Fruit fly (Drosophila melanogaster) whole organism, embryonic: ENCODE data around the gene Mis12.

ENCODE experiments used
- CG3847 ChIP-seq: fragments of 200-800 bp; sonication (Bioruptor generic); IDR thresholded peaks from 2 replicates; pipeline ENCODE4 v1.3.6; 2022; ENCODE audit warnings: missing biosample characterization, missing genetic modification characterization
- CG4854 ChIP-seq: fragments of 200-800 bp; sonication (Bioruptor generic); optimal IDR thresholded peaks from 2 replicates; lab custom pipeline; 2016; ENCODE audit warnings: missing biosample characterization, missing genetic modification characterization, inconsistent platforms
- CG6854 ChIP-seq: fragments of 200-800 bp; sonication (Bioruptor generic); optimal IDR thresholded peaks from 3 replicates; lab custom pipeline; 2017; ENCODE audit warnings: missing biosample characterization, mild to moderate bottlenecking, missing genetic modification characterization
- CG9609 ChIP-seq: fragments of 200-800 bp; sonication (Bioruptor generic); optimal IDR thresholded peaks from 3 replicates; lab custom pipeline; 2016; ENCODE audit warnings: missing biosample characterization, missing genetic modification characterization
- Lpt ChIP-seq: fragments of >200 bp; optimal IDR thresholded peaks from 2 replicates; lab custom pipeline; 2018; ENCODE audit warnings: missing biosample characterization, missing genetic modification characterization
- Six4 ChIP-seq: fragments of 200-800 bp; sonication (Bioruptor generic); optimal IDR thresholded peaks from 2 replicates; lab custom pipeline; 2016; ENCODE audit warnings: missing biosample characterization, missing genetic modification characterization
- ab ChIP-seq: fragments of 200-800 bp; sonication (Bioruptor generic); optimal IDR thresholded peaks from 2 replicates; lab custom pipeline; 2016; ENCODE audit warnings: missing biosample characterization, missing genetic modification characterization
- h ChIP-seq: fragments of >200 bp; optimal IDR thresholded peaks from 2 replicates; lab custom pipeline; 2017
- lola ChIP-seq, 3 experiments: fragments of >200 bp in 2 of 3; fragments of 200-800 bp in 1 of 3; sonication (Bioruptor generic) in 1 of 3; optimal IDR thresholded peaks; 2 replicates each; lab custom pipeline; 2017 to 2019; ENCODE audit warnings: missing biosample characterization in 3 of 3, missing genetic modification characterization in 3 of 3, mild to moderate bottlenecking in 1 of 3, moderate library complexity in 1 of 3
- mam ChIP-seq: fragments of 200-800 bp; sonication (Bioruptor generic); optimal IDR thresholded peaks from 3 replicates; lab custom pipeline; 2016; ENCODE audit warnings: missing biosample characterization, missing genetic modification characterization

dm6 chr3L:6999993-7000392, 31.1 kb upstream of the Mis12 start:
- TF ChIP-seq CG4854 (GFP tag; lab: Kevin White, UChicago) (no peak), mam (no peak), CG3847 (no peak), Lpt (no peak), ab (GFP tag; lab: Kevin White, UChicago) (no peak), Six4 (GFP tag; lab: Kevin White, UChicago) (no peak), CG9609 (GFP tag; lab: Kevin White, UChicago) (no peak), h (lab: Kevin White, UChicago) (no peak), CG6854 (GFP tag; lab: Kevin White, UChicago) (no peak), lola (GFP tag; optimal IDR thresholded peaks at IDR 0.05; lab: Kevin White, UChicago) (no peak)
